Worm (Caenorhabditis elegans) whole organism, L3 larva: Measurements from ENCODE around the gene pdha-1.
A peak's percentile ranks its signal among the peaks of the same experiment; 100 is the strongest.

Experiments used
- elt-2 ChIP-seq: sonication (generic microtip); optimal IDR thresholded peaks from 2 replicates; lab custom pipeline; 2016; ENCODE audit warnings: missing genetic modification reagents, mild to moderate bottlenecking, missing genetic modification characterization, missing compliant biosample characterization
- elt-3 ChIP-seq, 3 experiments: fragments of 150-350 bp in 1 of 3; sonication (generic microtip) in 2 of 3; optimal IDR thresholded peaks; 2 replicates in 2 of 3; 4 replicates in 1 of 3; lab custom pipeline; 2014 to 2017; ENCODE audit warnings: missing biosample characterization in 3 of 3, missing genetic modification characterization in 3 of 3
- fkh-2 ChIP-seq: fragments of 150-350 bp; optimal IDR thresholded peaks from 2 replicates; lab custom pipeline; 2014; ENCODE audit warnings: missing biosample characterization, missing genetic modification reagents, missing genetic modification characterization
- hmg-11 ChIP-seq: sonication (generic microtip); optimal IDR thresholded peaks from 2 replicates; lab custom pipeline; 2016; ENCODE audit warnings: missing genetic modification characterization, missing compliant biosample characterization
- lin-39 ChIP-seq: fragments of 150-350 bp; optimal IDR thresholded peaks from 2 replicates; lab custom pipeline; 2018; ENCODE audit warnings: missing biosample characterization, missing genetic modification reagents, missing genetic modification characterization
- mdl-1 ChIP-seq: fragments of 150-350 bp; optimal IDR thresholded peaks from 2 replicates; lab custom pipeline; 2014; ENCODE audit warnings: missing biosample characterization, missing genetic modification characterization
- nfya-1 ChIP-seq: sonication (generic microtip); optimal IDR thresholded peaks from 2 replicates; lab custom pipeline; 2017; ENCODE audit warnings: missing genetic modification characterization, mild to moderate bottlenecking, missing compliant biosample characterization, antibody characterized with exemption, moderate library complexity; ENCODE audit not compliant: insufficient read depth
- nhr-237 ChIP-seq: fragments of 150-350 bp; optimal IDR thresholded peaks from 2 replicates; lab custom pipeline; 2014; ENCODE audit warnings: missing biosample characterization, missing genetic modification characterization
- nhr-28 ChIP-seq: fragments of 150-350 bp; optimal IDR thresholded peaks from 2 replicates; lab custom pipeline; 2014; ENCODE audit warnings: missing biosample characterization, missing genetic modification characterization
- nhr-43 ChIP-seq: sonication (generic microtip); optimal IDR thresholded peaks from 2 replicates; lab custom pipeline; 2016; ENCODE audit warnings: mild to moderate bottlenecking, missing genetic modification characterization, missing compliant biosample characterization; ENCODE audit not compliant: poor library complexity, severe bottlenecking
- pqm-1 ChIP-seq: fragments of 150-350 bp; optimal IDR thresholded peaks from 2 replicates; lab custom pipeline; 2017; ENCODE audit warnings: missing biosample characterization, missing genetic modification characterization, inconsistent platforms
- ztf-11 ChIP-seq: fragments of 150-350 bp; optimal IDR thresholded peaks from 2 replicates; lab custom pipeline; 2014; ENCODE audit warnings: missing biosample characterization, missing genetic modification characterization

Gene pdha-1

ce11 chrII:8106921-8107695 is 41.0 kb downstream of the pdha-1 start, which contains the start of the genes chst-1 and C41C4.9 (continued):
- TF ChIP-seq nfya-1 (tag; lab: Kevin White, UChicago) = peak; percentile 52
- no peak for TF ChIP-seq ztf-11

DNA sequence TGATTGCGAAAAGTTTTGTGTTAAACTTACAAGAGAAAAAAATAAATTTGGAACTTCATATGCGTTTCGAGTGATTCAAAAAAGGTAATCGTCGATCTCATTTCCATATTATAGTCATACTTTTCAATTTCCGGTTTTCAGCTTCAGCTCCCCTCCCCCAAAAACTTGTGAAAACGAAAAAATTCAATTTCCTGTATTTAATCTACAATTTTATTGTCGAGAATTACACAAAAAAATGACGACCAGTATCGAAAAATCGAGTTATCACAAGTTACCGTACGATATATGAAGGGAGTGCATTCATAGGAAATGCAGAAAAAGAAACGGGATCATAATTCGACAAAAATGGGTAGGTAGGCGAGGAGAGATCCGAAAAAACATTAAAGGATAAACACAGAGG is 46.0 kb downstream of the pdha-1 start, which contains the start of gene lron-4:
TSS of gene lron-4 (minus strand) at position 101 of the 400 bp plus-strand sequence.
- TF ChIP-seq mdl-1 (tag; lab: Kevin White, UChicago) (no peak), nhr-43 (no peak), hmg-11 (tag; lab: Kevin White, UChicago) (no peak), lin-39 (tag; lab: Kevin White, UChicago) (no peak), elt-3 (tag; optimal IDR thresholded peaks at IDR 0.05; lab: Kevin White, UChicago) (no peak), fkh-2 (tag; lab: Kevin White, UChicago) (no peak), nhr-237 (tag; lab: Kevin White, UChicago) (no peak), nhr-28 (no peak)

DNA sequence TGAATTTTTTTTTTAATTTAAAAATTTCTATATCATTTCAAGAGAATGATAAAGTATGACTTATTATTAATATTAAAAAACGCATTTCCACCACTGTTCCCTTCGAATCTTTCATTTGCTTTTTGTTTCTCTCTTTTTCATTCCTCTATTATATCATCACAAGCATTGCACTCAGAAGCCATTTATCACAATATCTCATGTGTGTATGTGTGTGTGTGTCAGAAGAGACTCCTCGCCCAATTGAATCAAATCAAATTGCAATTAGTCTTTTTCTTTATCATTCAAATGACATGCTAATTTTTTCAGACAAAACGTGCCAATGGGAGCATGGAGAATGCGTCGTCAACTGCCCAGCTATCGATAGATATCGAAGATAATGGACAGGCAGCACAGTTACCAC is 50.1 kb downstream of the pdha-1 start, which contains the start of gene unc-105:
TSS of gene unc-105 (plus strand) at position 301 of the 400 bp plus-strand sequence.
- no peak for TF ChIP-seq elt-2 (tag; lab: Kevin White, UChicago)
- TF ChIP-seq mdl-1 (tag; lab: Kevin White, UChicago) = no peak

DNA sequence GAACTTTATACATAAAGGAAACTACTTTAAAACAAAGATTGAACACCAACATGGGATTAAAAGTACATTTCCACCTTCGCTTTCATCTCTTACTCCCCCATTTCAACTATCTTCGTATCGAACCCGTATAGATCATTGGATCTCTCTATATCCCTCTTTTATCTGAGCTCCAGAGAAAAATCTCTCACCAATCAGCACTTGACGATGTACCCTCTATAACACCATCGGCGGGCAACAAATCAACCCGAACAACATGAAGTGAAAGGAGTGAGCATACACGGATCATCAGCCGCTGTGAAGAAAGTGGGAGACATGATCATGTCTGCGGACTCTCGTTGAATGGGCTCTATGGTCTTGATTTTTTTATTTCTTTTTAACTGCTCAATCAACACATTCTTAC is 51.3 kb downstream of the pdha-1 start:
- no peak for TF ChIP-seq mdl-1 (tag; lab: Kevin White, UChicago)
- TF ChIP-seq pqm-1 (tag; lab: Kevin White, UChicago) = no peak
- TF ChIP-seq nfya-1 (tag; lab: Kevin White, UChicago) = peak; percentile 74
